Fruit fly (Drosophila melanogaster): ENCODE results near the gene CG18530.

CG18530 gene

dm6 chr3R:12644621-12645310 is 11.6 kb downstream of the CG18530 start (continued):
- TF ChIP-seq CG10669 (GFP tag; optimal IDR thresholded peaks at IDR 0.05) (no peak), spab (GFP tag; optimal IDR thresholded peaks at IDR 0.05) (no peak), CG15336 (GFP tag; IDR thresholded peaks at IDR 0.05) (no peak), CG4318 (GFP tag; optimal IDR thresholded peaks at IDR 0.05) (no peak), dsx (GFP tag; optimal IDR thresholded peaks at IDR 0.05; ENCODE audit: poor library complexity, severe bottlenecking) (no peak), salr (GFP tag; optimal IDR thresholded peaks at IDR 0.05) (no peak), CG3032 (tag; optimal IDR thresholded peaks at IDR 0.05) (no peak), eg (GFP tag; IDR thresholded peaks at IDR 0.05) (no peak), net (GFP tag; optimal IDR thresholded peaks at IDR 0.05) (no peak), svp (GFP tag) (peak; percentile 66), CG34406 (GFP tag; optimal IDR thresholded peaks at IDR 0.05) (peak; percentile 11), CG7368 (GFP tag; optimal IDR thresholded peaks at IDR 0.05) (peak; percentile 26), Eip75B (GFP tag; optimal IDR thresholded peaks at IDR 0.05) (no peak)

dm6 chr3R:12645771-12646317 is 12.7 kb downstream of the CG18530 start:
- TF ChIP-seq CG6163 (GFP tag; IDR thresholded peaks at IDR 0.05): 0 out of 3 replicates have a peak, but pooled peaks have one; percentile 21
- peak; percentile 33 for TF ChIP-seq Eip78C (GFP tag)
- no peak for TF ChIP-seq CG34406 (GFP tag; optimal IDR thresholded peaks at IDR 0.05)
- no peak for TF ChIP-seq CG31627 (GFP tag; optimal IDR thresholded peaks at IDR 0.05)
- no peak for TF ChIP-seq Sox14 (GFP tag; optimal IDR thresholded peaks at IDR 0.05)
- TF ChIP-seq fd59A (GFP tag; optimal IDR thresholded peaks at IDR 0.05): no peak
- TF ChIP-seq dsx (GFP tag; optimal IDR thresholded peaks at IDR 0.05; ENCODE audit: poor library complexity, severe bottlenecking): no peak
- TF ChIP-seq cyc (GFP tag; optimal IDR thresholded peaks at IDR 0.05): no peak
- no peak for TF ChIP-seq CG1621 (tag; optimal IDR thresholded peaks at IDR 0.05)
- TF ChIP-seq topi (GFP tag; optimal IDR thresholded peaks at IDR 0.05): no peak
- no peak for TF ChIP-seq CG8319 (GFP tag; optimal IDR thresholded peaks at IDR 0.05)
- no peak for TF ChIP-seq ss (GFP tag; optimal IDR thresholded peaks at IDR 0.05)
- no peak for TF ChIP-seq fd85E (GFP tag; optimal IDR thresholded peaks at IDR 0.05)
- no peak for TF ChIP-seq CG4318 (GFP tag; optimal IDR thresholded peaks at IDR 0.05)
- TF ChIP-seq CG11294 (GFP tag; IDR thresholded peaks at IDR 0.05): no peak
- no peak for TF ChIP-seq Hr38 (GFP tag; optimal IDR thresholded peaks at IDR 0.05)
- no peak for TF ChIP-seq OdsH (GFP tag; optimal IDR thresholded peaks at IDR 0.05)

DNA sequence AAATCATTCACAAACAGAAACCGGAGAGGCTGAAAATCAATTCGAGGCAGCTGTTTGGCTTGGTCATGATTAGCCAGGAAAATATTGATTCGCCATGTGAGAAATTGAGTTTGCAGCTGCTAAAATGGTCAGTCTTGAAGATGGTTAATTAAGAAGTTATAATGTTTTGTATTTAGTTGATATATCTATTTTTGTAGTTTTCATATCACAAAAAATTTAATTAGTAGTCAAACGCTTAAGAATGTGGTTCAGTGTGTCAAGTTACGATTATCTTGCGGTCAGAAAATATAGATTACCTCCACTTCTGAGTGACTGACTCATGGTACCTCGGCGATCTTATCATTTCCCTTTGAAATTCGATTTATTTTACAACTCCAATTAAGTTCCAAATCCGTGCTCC is 13.8 kb downstream of the CG18530 start:
- no peak for TF ChIP-seq Hr39 (GFP tag; optimal IDR thresholded peaks at IDR 0.05)
- TF ChIP-seq CG32006 (GFP tag; optimal IDR thresholded peaks at IDR 0.05): no peak
- TF ChIP-seq Eip78C (GFP tag): peak; percentile 78
- TF ChIP-seq CG7368 (GFP tag; optimal IDR thresholded peaks at IDR 0.05): no peak
- TF ChIP-seq svp (GFP tag): no peak

dm6 chr3R:12647348-12647747 is 14.2 kb downstream of the CG18530 start:
- TF ChIP-seq Hr39 (GFP tag; optimal IDR thresholded peaks at IDR 0.05): no peak
- no peak for TF ChIP-seq net (GFP tag; optimal IDR thresholded peaks at IDR 0.05)
- no peak for TF ChIP-seq vri (GFP tag; optimal IDR thresholded peaks at IDR 0.05)
- no peak for TF ChIP-seq Eip93F (GFP tag; optimal IDR thresholded peaks at IDR 0.05)
- no peak for TF ChIP-seq Sox102F (GFP tag; optimal IDR thresholded peaks at IDR 0.05)
- no peak for TF ChIP-seq CG3919 (GFP tag; optimal IDR thresholded peaks at IDR 0.05)
- TF ChIP-seq topi (GFP tag; optimal IDR thresholded peaks at IDR 0.05): no peak

DNA sequence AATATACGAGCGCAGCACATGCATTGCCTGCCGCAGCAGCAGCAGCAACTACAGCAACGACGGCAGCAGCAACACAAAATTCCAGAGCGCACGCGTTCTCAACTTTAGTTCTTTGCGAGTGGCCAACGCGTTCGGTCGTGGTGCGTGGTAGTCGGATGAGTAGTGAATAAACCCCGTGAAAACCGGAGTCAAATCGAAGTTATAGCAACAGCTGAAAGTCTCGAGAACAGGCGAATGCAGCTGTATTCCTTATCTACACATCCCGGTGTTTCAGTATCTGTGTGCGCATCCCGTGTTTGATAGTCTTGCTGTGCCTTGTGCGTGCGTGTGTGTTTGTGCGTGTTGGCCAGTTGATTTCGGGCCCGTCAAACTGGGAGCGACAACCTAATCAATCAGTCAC is 14.8 kb downstream of the CG18530 start, which contains the start of gene Dtg:
Gene Dtg, plus strand, starts transcription at position 105 of the 400 bp plus-strand sequence.
- peak; percentile 85 for TF ChIP-seq CG1621 (tag; optimal IDR thresholded peaks at IDR 0.05)
- no peak for TF ChIP-seq Hr38 (GFP tag; optimal IDR thresholded peaks at IDR 0.05)
- TF ChIP-seq Eip78C (GFP tag): peak; percentile 59
- no peak for TF ChIP-seq CG11902 (GFP tag; optimal IDR thresholded peaks at IDR 0.05)
- TF ChIP-seq CG6163 (GFP tag; IDR thresholded peaks at IDR 0.05): no peak; the same call in 2 of the 3 replicates
- no peak for TF ChIP-seq Lpt (GFP tag; optimal IDR thresholded peaks at IDR 0.05)
- TF ChIP-seq Hr4 (GFP tag; optimal IDR thresholded peaks at IDR 0.05): no peak
- no peak for TF ChIP-seq topi (GFP tag; optimal IDR thresholded peaks at IDR 0.05)
- no peak for TF ChIP-seq cyc (GFP tag; optimal IDR thresholded peaks at IDR 0.05)
- TF ChIP-seq dac (GFP tag; optimal IDR thresholded peaks at IDR 0.05): no peak
- no peak for TF ChIP-seq CG6276 (GFP tag; optimal IDR thresholded peaks at IDR 0.05)
- TF ChIP-seq CG34406 (GFP tag; optimal IDR thresholded peaks at IDR 0.05): no peak
- TF ChIP-seq CG6854 (GFP tag; optimal IDR thresholded peaks at IDR 0.05): peak; percentile 1
- TF ChIP-seq Gug (GFP tag; IDR thresholded peaks at IDR 0.05): no peak
- no peak for TF ChIP-seq CG10631 (GFP tag; optimal IDR thresholded peaks at IDR 0.05)
- no peak for TF ChIP-seq lz (GFP tag; optimal IDR thresholded peaks at IDR 0.05)
- TF ChIP-seq CG3919 (GFP tag; optimal IDR thresholded peaks at IDR 0.05): peak; percentile 29
- TF ChIP-seq Ets96B (tag; optimal IDR thresholded peaks at IDR 0.05): no peak
- TF ChIP-seq spab (GFP tag; optimal IDR thresholded peaks at IDR 0.05): no peak
